Fruit fly (Drosophila melanogaster) whole organism, adult: ENCODE results near the gene CG3587.

ENCODE experiments used
- CG11617 ChIP-seq: fragments of 200-800 bp; sonication (Bioruptor generic); optimal IDR thresholded peaks from 2 replicates; lab custom pipeline; 2017; ENCODE audit warnings: mild to moderate bottlenecking, missing biosample characterization, missing genetic modification reagents, missing genetic modification characterization
- CG12768 ChIP-seq: fragments of 200-800 bp; sonication (Bioruptor generic); optimal IDR thresholded peaks from 2 replicates; lab custom pipeline; 2017; ENCODE audit warnings: missing biosample characterization, missing genetic modification characterization, mild to moderate bottlenecking, moderate library complexity, missing genetic modification reagents
- CG14711 ChIP-seq: fragments of 200-800 bp; sonication (Bioruptor generic); optimal IDR thresholded peaks from 2 replicates; lab custom pipeline; 2018; ENCODE audit warnings: missing biosample characterization, mild to moderate bottlenecking, missing genetic modification characterization, moderate library complexity
- CG1620 ChIP-seq: fragments of 200-800 bp; sonication (Bioruptor generic); optimal IDR thresholded peaks from 2 replicates; lab custom pipeline; 2016; ENCODE audit warnings: missing biosample characterization, missing genetic modification characterization
- CG33017 ChIP-seq: fragments of 200-800 bp; sonication (Bioruptor generic); optimal IDR thresholded peaks from 2 replicates; lab custom pipeline; 2018; ENCODE audit warnings: missing biosample characterization, mild to moderate bottlenecking, missing genetic modification characterization, moderate library complexity
- CG5204 ChIP-seq: fragments of 200-800 bp; sonication (Bioruptor generic); optimal IDR thresholded peaks from 2 replicates; lab custom pipeline; 2016; ENCODE audit warnings: missing biosample characterization, missing genetic modification characterization
- CG7045 ChIP-seq: fragments of 200-800 bp; sonication (Bioruptor generic); optimal IDR thresholded peaks from 2 replicates; lab custom pipeline; 2017; ENCODE audit warnings: missing biosample characterization, mild to moderate bottlenecking, missing genetic modification characterization
- CG7101 ChIP-seq: fragments of 200-800 bp; sonication (Bioruptor generic); optimal IDR thresholded peaks from 2 replicates; lab custom pipeline; 2018; ENCODE audit warnings: missing biosample characterization, mild to moderate bottlenecking, missing genetic modification characterization, moderate library complexity
- Clk ChIP-seq: fragments of 200-800 bp; sonication (Bioruptor generic); optimal IDR thresholded peaks from 2 replicates; lab custom pipeline; 2017; ENCODE audit warnings: missing biosample characterization, missing genetic modification characterization
- Crg-1 ChIP-seq: fragments of 200-800 bp; sonication (Bioruptor generic); optimal IDR thresholded peaks from 2 replicates; lab custom pipeline; 2016; ENCODE audit warnings: missing biosample characterization, missing genetic modification characterization
- Hr96 ChIP-seq: fragments of 200-800 bp; sonication (Bioruptor generic); optimal IDR thresholded peaks from 2 replicates; lab custom pipeline; 2016; ENCODE audit warnings: missing biosample characterization, missing genetic modification characterization
- Mnt ChIP-seq: fragments of 200-800 bp; sonication (Bioruptor generic); optimal IDR thresholded peaks from 2 replicates; lab custom pipeline; 2016; ENCODE audit warnings: missing biosample characterization, mild to moderate bottlenecking, missing genetic modification characterization
- bab1 ChIP-seq: fragments of 200-800 bp; sonication (Bioruptor generic); optimal IDR thresholded peaks from 3 replicates; lab custom pipeline; 2019; ENCODE audit warnings: missing biosample characterization, mild to moderate bottlenecking, missing genetic modification characterization, moderate library complexity
- cic ChIP-seq: fragments of 200-800 bp; sonication (Bioruptor generic); optimal IDR thresholded peaks from 2 replicates; lab custom pipeline; 2017; ENCODE audit warnings: missing biosample characterization, mild to moderate bottlenecking, missing genetic modification characterization, moderate library complexity
- cnc ChIP-seq, 2 experiments: fragments of >200 bp; optimal IDR thresholded peaks; 2 replicates each; lab custom pipeline; 2017
- kay ChIP-seq: fragments of 200-800 bp; sonication (Bioruptor generic); peaks from one replicate; lab custom pipeline; 2016; ENCODE audit warnings: missing biosample characterization, missing genetic modification characterization, borderline replicate concordance
- ovo ChIP-seq: fragments of 200-800 bp; sonication (Bioruptor generic); optimal IDR thresholded peaks from 2 replicates; lab custom pipeline; 2016; ENCODE audit warnings: missing biosample characterization, missing genetic modification characterization
- pad ChIP-seq: fragments of 200-800 bp; sonication (Bioruptor generic); optimal IDR thresholded peaks from 3 replicates; lab custom pipeline; 2017; ENCODE audit warnings: missing biosample characterization, missing genetic modification characterization, mild to moderate bottlenecking, moderate library complexity, missing genetic modification reagents
- tj ChIP-seq: fragments of 200-800 bp; sonication (Bioruptor generic); optimal IDR thresholded peaks from 3 replicates; lab custom pipeline; 2017; ENCODE audit warnings: missing biosample characterization, mild to moderate bottlenecking, missing genetic modification characterization, moderate library complexity
- toe ChIP-seq: fragments of 200-800 bp; sonication (Bioruptor generic); optimal IDR thresholded peaks from 2 replicates; lab custom pipeline; 2016; ENCODE audit warnings: missing biosample characterization, missing genetic modification characterization

CG3587 gene

DNA sequence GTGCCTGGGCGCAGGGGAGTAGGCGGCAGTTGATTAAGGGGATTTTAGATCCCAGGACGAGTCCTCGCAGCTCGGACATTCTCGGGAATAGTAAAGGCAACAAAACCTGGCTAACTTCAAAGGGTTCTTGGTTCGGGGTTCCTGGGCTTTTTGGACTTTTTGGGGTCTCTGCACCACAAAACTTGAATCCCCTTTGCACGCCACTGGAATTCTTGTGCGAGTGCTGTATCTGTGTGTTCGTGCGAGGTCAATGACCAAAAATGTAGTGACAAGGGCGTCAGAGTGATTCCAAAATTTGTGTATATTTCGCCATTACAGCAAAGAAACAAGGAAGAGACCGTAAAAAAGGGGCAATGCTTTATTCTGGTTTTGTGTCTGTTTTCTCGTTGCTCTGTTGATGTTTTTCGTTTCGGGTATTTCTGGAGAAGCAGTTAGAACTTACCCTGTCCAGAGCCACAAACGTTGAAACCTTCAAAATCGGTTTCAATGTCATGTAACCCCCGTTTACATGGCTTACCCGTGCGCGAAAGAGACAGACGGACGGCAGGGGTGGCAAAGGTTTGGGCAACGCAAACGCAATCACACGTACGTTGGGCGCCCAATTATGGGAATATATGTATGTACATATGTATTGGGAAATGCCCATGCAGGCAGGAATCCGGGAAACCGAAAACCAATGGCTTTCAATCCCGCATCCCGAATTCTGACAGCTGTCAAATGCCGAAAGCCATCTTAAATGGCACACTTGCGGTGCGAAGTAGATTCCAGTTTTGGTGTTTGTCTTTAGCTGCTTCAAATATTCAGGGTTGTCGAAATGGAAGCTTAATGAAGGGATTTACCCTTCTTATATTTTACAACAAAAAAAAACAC is 4.4 kb downstream of the CG3587 start:
- TF ChIP-seq cic (GFP tag; lab: Kevin White, UChicago) (no peak), bab1 (no peak), CG12768 (no peak), Mnt (GFP tag; lab: Kevin White, UChicago) (no peak), CG5204 (GFP tag; lab: Kevin White, UChicago) (no peak), CG14711 (tag; lab: Kevin White, UChicago) (no peak), ovo (GFP tag; lab: Kevin White, UChicago) (no peak), cnc (optimal IDR thresholded peaks at IDR 0.05; lab: Kevin White, UChicago) (no peak), CG1620 (GFP tag; lab: Kevin White, UChicago) (no peak), CG7045 (GFP tag; lab: Kevin White, UChicago) (no peak), CG33017 (tag; lab: Kevin White, UChicago) (no peak), kay (GFP tag; lab: Kevin White, UChicago) (no peak), tj (GFP tag; lab: Kevin White, UChicago) (no peak), Hr96 (GFP tag; lab: Kevin White, UChicago) (no peak), CG11617 (GFP tag; lab: Kevin White, UChicago) (no peak), pad (GFP tag; lab: Kevin White, UChicago) (no peak), toe (no peak), Crg-1 (no peak), Clk (GFP tag; lab: Kevin White, UChicago) (no peak), CG7101 (tag; lab: Kevin White, UChicago) (no peak)

DNA sequence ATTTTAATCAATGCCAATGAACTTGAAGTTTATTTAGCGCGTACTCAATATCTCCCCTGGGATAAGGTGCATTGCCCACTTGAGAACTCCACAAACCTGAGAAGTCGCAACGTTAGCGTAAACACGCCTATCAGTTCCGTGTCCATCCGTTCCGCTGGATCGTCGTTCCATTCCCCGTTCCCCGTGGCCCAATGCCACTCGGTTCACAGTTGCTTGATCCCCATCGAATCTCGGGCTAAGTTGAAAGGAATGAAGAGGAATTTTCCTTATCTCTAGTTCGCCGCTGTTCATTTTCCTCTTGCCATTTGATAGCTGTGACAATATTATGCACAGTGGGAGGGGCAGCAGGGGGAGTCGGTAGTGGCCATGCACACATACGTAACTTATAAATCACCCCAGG is 5.1 kb downstream of the CG3587 start:
- TF ChIP-seq CG14711 (tag; lab: Kevin White, UChicago) (no peak), toe (no peak), CG12768 (no peak), CG7045 (GFP tag; lab: Kevin White, UChicago) (no peak), CG11617 (GFP tag; lab: Kevin White, UChicago) (no peak), CG7101 (tag; lab: Kevin White, UChicago) (no peak), bab1 (no peak), pad (GFP tag; lab: Kevin White, UChicago) (no peak)

DNA sequence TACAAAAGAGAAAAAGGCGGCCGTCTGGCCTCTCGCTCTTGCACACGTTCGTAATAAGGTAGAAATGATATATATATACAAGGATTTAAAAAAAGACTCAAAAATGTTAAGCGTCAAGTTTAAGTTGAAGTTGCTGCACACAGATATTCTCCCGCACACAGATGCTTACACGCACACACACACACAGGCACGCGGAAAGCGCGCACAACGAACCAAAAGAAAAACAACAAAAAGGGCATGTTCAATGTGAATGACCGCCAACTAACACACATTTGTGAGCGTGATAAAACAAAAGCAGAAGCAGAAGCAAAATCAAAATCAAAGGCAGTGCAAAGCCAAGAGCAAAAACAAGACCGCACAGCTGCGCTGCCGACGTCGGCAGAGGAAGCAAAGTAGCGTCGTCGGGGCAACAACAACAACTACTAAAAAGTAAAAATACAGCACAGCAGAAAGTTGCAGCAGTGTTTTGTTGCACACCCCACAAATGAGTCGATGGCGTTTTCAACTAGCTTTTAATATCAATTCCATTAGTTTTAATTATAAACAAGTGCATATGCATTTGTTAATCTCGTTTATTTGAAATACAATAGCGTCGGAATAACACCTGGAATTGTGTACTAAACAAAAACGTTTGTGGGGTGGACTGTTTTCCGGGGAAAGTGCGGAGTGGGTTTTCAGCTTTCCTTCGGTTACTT is 7.2 kb downstream of the CG3587 start:
- TF ChIP-seq Mnt (GFP tag; lab: Kevin White, UChicago) (peak; percentile 35), CG1620 (GFP tag; lab: Kevin White, UChicago) (peak; percentile 74), bab1 (peak; percentile 95), kay (GFP tag; lab: Kevin White, UChicago) (no peak), cic (GFP tag; lab: Kevin White, UChicago) (no peak), CG5204 (GFP tag; lab: Kevin White, UChicago) (peak; percentile 56), CG11617 (GFP tag; lab: Kevin White, UChicago) (peak; percentile 75), tj (GFP tag; lab: Kevin White, UChicago) (peak; percentile 85), toe (no peak), Crg-1 (peak; percentile 76), CG7045 (GFP tag; lab: Kevin White, UChicago) (peak; percentile 67), CG33017 (tag; lab: Kevin White, UChicago) (peak; percentile 88), pad (GFP tag; lab: Kevin White, UChicago) (peak; percentile 83), ovo (GFP tag; lab: Kevin White, UChicago) (no peak), CG7101 (tag; lab: Kevin White, UChicago) (peak; percentile 92), CG14711 (tag; lab: Kevin White, UChicago) (peak; percentile 91), Hr96 (GFP tag; lab: Kevin White, UChicago) (peak; percentile 53), CG12768 (peak; percentile 83), cnc (optimal IDR thresholded peaks at IDR 0.05; lab: Kevin White, UChicago) (no peak), Clk (GFP tag; lab: Kevin White, UChicago) (peak; percentile 45)

DNA sequence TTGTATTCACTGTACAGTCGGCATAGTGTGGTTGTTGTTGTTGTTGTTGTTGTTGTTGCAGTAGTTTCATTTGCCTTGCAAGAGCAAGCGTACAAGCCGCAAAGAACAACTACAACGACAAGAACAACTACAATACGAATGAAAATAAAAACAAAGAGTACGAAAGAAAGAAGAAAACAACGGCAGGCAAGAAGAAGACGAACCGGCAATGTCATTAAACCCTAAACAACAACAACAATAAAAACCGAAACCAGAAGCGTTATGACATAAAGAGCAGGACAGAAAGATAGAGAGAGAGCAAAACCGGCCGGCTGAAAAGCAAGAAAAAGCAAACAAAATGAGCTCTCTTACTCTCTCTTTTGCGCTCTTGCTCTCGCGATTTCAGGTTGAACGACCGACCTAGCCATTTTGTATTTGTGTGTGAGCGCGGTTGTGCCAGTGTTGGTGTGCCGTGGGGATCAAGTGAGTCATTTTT is 7.8 kb downstream of the CG3587 start:
- TF ChIP-seq kay (GFP tag; lab: Kevin White, UChicago) (peak; percentile 52), CG33017 (tag; lab: Kevin White, UChicago) (no peak), tj (GFP tag; lab: Kevin White, UChicago) (peak; percentile 66)

DNA sequence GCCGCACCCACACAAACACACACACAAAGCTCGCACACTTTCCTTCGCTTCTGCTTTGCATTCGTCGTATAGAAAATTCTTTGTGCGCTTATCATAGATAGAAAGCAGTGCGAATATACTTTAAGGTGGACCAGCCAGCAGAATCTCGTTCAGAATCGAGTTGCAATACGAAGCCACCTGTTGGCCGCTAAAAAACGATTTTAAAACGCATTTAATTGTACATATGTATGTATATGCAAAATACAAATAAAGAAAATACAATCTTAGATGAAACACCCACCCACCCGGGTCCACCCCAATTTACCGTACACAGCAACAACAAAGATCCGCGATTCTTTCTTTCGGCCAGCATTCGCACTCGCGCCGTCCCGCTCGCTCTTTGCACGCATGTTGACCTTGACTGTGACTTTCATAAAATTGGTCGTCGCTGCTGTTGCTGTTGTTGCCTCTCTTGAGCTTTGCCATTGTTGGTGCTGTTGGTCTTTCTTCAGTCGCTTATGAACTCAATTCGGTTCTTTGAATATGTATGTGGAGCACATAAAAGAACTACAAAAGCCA is 8.5 kb downstream of the CG3587 start:
- TF ChIP-seq ovo (GFP tag; lab: Kevin White, UChicago) (no peak), CG33017 (tag; lab: Kevin White, UChicago) (peak; percentile 16), Mnt (GFP tag; lab: Kevin White, UChicago) (no peak), toe (no peak), CG7101 (tag; lab: Kevin White, UChicago) (peak; percentile 79), cic (GFP tag; lab: Kevin White, UChicago) (no peak), Clk (GFP tag; lab: Kevin White, UChicago) (no peak), bab1 (peak; percentile 89), tj (GFP tag; lab: Kevin White, UChicago) (peak; percentile 39), cnc (optimal IDR thresholded peaks at IDR 0.05; lab: Kevin White, UChicago) (no peak), CG7045 (GFP tag; lab: Kevin White, UChicago) (peak; percentile 8), CG1620 (GFP tag; lab: Kevin White, UChicago) (no peak), Crg-1 (peak; percentile 9), pad (GFP tag; lab: Kevin White, UChicago) (peak; percentile 48), CG5204 (GFP tag; lab: Kevin White, UChicago) (no peak), Hr96 (GFP tag; lab: Kevin White, UChicago) (no peak), CG12768 (no peak), kay (GFP tag; lab: Kevin White, UChicago) (no peak), CG14711 (tag; lab: Kevin White, UChicago) (peak; percentile 77), CG11617 (GFP tag; lab: Kevin White, UChicago) (peak; percentile 26)
